Fruit fly (Drosophila melanogaster) whole organism, pupa: Measurements from ENCODE around the gene indra.

Source experiments
- Snoo ChIP-seq: fragments of 200-800 bp; sonication (Bioruptor generic); optimal IDR thresholded peaks from 3 replicates; lab custom pipeline; 2017; ENCODE audit warnings: missing biosample characterization, mild to moderate bottlenecking, missing genetic modification characterization, inconsistent platforms
- fd96Ca ChIP-seq: fragments of 200-800 bp; sonication (Bioruptor generic); IDR thresholded peaks from 3 replicates; pipeline ENCODE4 v1.3.6; 2022; ENCODE audit warnings: missing biosample characterization, missing genetic modification characterization

DNA sequence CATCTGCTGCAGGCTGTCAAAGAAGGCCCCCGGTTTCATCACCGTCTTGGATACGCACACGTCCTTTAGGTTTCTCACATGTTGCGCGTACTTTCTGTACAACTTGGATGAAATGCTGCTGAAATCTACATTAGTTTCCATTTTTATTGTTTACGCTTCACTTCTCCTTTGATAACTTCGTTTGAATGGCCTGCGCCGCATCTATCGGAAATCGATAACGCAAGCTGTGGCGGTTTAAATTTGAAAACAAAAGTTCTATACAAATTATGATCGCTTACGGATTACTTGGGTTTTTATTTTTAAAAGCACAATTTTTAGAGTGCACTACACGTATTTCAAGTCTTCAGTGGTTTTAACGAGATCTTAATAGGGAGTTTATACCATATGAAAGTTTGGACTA lies 9.2 kb downstream of the indra start, which contains the start of gene msd5:
- TF ChIP-seq Snoo (tag; lab: Kevin White, UChicago) (no peak), fd96Ca (GFP tag; lab: Robert Waterston, UW) (no peak)
